Fruit fly (Drosophila melanogaster) whole organism: ENCODE data around the gene CG4650.

Source experiments
- CG8478 ChIP-seq: fragments of >200 bp; optimal IDR thresholded peaks from 2 replicates; lab custom pipeline; 2018; ENCODE audit warnings: inconsistent platforms
- pan ChIP-seq: fragments of >200 bp; optimal IDR thresholded peaks from 2 replicates; lab custom pipeline; 2017
- psq ChIP-seq: fragments of >200 bp; optimal IDR thresholded peaks from 2 replicates; lab custom pipeline; 2017
- usp ChIP-seq: fragments of >200 bp; optimal IDR thresholded peaks from 2 replicates; lab custom pipeline; 2017; ENCODE audit warnings: missing biosample characterization, missing genetic modification characterization, mixed read lengths

dm6 chr2L:14744121-14744520 is 30.7 kb downstream of the CG4650 start, which contains the start of gene CG42681:
- TF ChIP-seq usp (GFP tag; lab: Kevin White, UChicago) (no peak), CG8478 (lab: Kevin White, UChicago) (no peak), pan (lab: Kevin White, UChicago) (no peak), psq (lab: Kevin White, UChicago) (no peak)
